Fruit fly (Drosophila melanogaster) whole organism, embryonic: ENCODE data around the gene CG3704.

Experiments
- Ada2b ChIP-seq: fragments of 200-800 bp; sonication (Bioruptor generic); IDR thresholded peaks from 2 replicates; pipeline ENCODE4 v1.3.6; 2022; ENCODE audit warnings: missing biosample characterization, missing genetic modification characterization
- Adf1 ChIP-seq: fragments of 200-800 bp; sonication (Bioruptor generic); IDR thresholded peaks from 2 replicates; pipeline ENCODE4 v1.3.6; 2022; ENCODE audit warnings: missing biosample characterization, missing genetic modification characterization
- BtbVII ChIP-seq: fragments of 200-800 bp; sonication (Bioruptor generic); optimal IDR thresholded peaks from 3 replicates; lab custom pipeline; 2017; ENCODE audit warnings: missing biosample characterization, mild to moderate bottlenecking, missing genetic modification characterization
- CG10543 ChIP-seq: fragments of 200-800 bp; sonication (Bioruptor generic); optimal IDR thresholded peaks from 3 replicates; lab custom pipeline; 2017; ENCODE audit warnings: missing biosample characterization, mild to moderate bottlenecking, missing genetic modification characterization, moderate library complexity
- CG10959 ChIP-seq: fragments of 200-800 bp; sonication (Bioruptor generic); IDR thresholded peaks from 2 replicates; pipeline ENCODE4 v1.3.6; 2022; ENCODE audit warnings: missing biosample characterization, missing genetic modification characterization
- CG11504 ChIP-seq: fragments of 200-800 bp; sonication (Bioruptor generic); optimal IDR thresholded peaks from 3 replicates; lab custom pipeline; 2019; ENCODE audit warnings: missing biosample characterization, mild to moderate bottlenecking, missing genetic modification characterization, moderate library complexity
- CG11695 ChIP-seq: fragments of 200-800 bp; sonication (Bioruptor generic); IDR thresholded peaks from 3 replicates; pipeline ENCODE4 v1.3.6; 2022; ENCODE audit warnings: missing biosample characterization, missing genetic modification characterization
- CG12155 ChIP-seq: fragments of 200-800 bp; sonication (Bioruptor generic); optimal IDR thresholded peaks from 3 replicates; lab custom pipeline; 2016; ENCODE audit warnings: missing biosample characterization, missing genetic modification characterization
- CG12659 ChIP-seq: fragments of 200-800 bp; sonication (Bioruptor generic); optimal IDR thresholded peaks from 3 replicates; lab custom pipeline; 2017; ENCODE audit warnings: mild to moderate bottlenecking, missing biosample characterization, missing genetic modification reagents, missing genetic modification characterization
- CG12942 ChIP-seq: fragments of 200-800 bp; sonication (Bioruptor generic); optimal IDR thresholded peaks from 3 replicates; lab custom pipeline; 2016; ENCODE audit warnings: missing biosample characterization, missing genetic modification characterization
- CG14014 ChIP-seq: fragments of 200-800 bp; sonication (Bioruptor generic); IDR thresholded peaks from 2 replicates; pipeline ENCODE4 v1.3.6; 2022; ENCODE audit warnings: missing biosample characterization, missing genetic modification characterization
- CG15269 ChIP-seq: fragments of 200-800 bp; sonication (Bioruptor generic); optimal IDR thresholded peaks from 2 replicates; lab custom pipeline; 2018; ENCODE audit warnings: missing biosample characterization, mild to moderate bottlenecking, missing genetic modification characterization, moderate library complexity
- CG15514 ChIP-seq: fragments of 200-800 bp; sonication (Bioruptor generic); optimal IDR thresholded peaks from 3 replicates; lab custom pipeline; 2017; ENCODE audit warnings: missing biosample characterization, missing genetic modification characterization, mild to moderate bottlenecking, moderate library complexity, missing genetic modification reagents
- CG30431 ChIP-seq: fragments of 200-800 bp; sonication (Bioruptor generic); optimal IDR thresholded peaks from 2 replicates; lab custom pipeline; 2017; ENCODE audit warnings: missing biosample characterization, missing genetic modification characterization
- CG31441 ChIP-seq: fragments of 200-800 bp; sonication (Bioruptor generic); IDR thresholded peaks from 2 replicates; pipeline ENCODE4 v1.3.6; 2022; ENCODE audit warnings: missing biosample characterization, missing genetic modification characterization
- CG3163 ChIP-seq: fragments of 200-800 bp; sonication (Bioruptor generic); optimal IDR thresholded peaks from 3 replicates; lab custom pipeline; 2016; ENCODE audit warnings: missing biosample characterization, missing genetic modification characterization
- CG3281 ChIP-seq: fragments of 200-800 bp; sonication (Bioruptor generic); optimal IDR thresholded peaks from 3 replicates; lab custom pipeline; 2017; ENCODE audit warnings: missing biosample characterization, mild to moderate bottlenecking, missing genetic modification characterization
- CG34376 ChIP-seq: fragments of 200-800 bp; sonication (Bioruptor generic); optimal IDR thresholded peaks from 2 replicates; lab custom pipeline; 2018; ENCODE audit warnings: missing biosample characterization, mild to moderate bottlenecking, missing genetic modification characterization
- CG6175 ChIP-seq: fragments of 200-800 bp; sonication (Bioruptor generic); IDR thresholded peaks from 3 replicates; pipeline ENCODE4 v1.3.6; 2022; ENCODE audit warnings: missing biosample characterization, missing genetic modification characterization
- CG7928 ChIP-seq: fragments of 200-800 bp; sonication (Bioruptor generic); optimal IDR thresholded peaks from 2 replicates; lab custom pipeline; 2017; ENCODE audit warnings: missing biosample characterization, mild to moderate bottlenecking, missing genetic modification characterization
- CG7963 ChIP-seq: fragments of 200-800 bp; sonication (Bioruptor generic); IDR thresholded peaks from 3 replicates; pipeline ENCODE4 v1.3.6; 2022; ENCODE audit warnings: missing biosample characterization, missing genetic modification characterization; ENCODE audit not compliant: partially characterized antibody
- CoRest ChIP-seq: fragments of 200-800 bp; sonication (Bioruptor generic); optimal IDR thresholded peaks from 3 replicates; lab custom pipeline; 2018; ENCODE audit warnings: missing biosample characterization, mild to moderate bottlenecking, missing genetic modification characterization, moderate library complexity
- Dek ChIP-seq: fragments of 200-800 bp; sonication (Bioruptor generic); optimal IDR thresholded peaks from 3 replicates; lab custom pipeline; 2019; ENCODE audit warnings: missing biosample characterization, mild to moderate bottlenecking, missing genetic modification characterization, moderate library complexity
- Elba2 ChIP-seq: fragments of 200-800 bp; sonication (Bioruptor generic); optimal IDR thresholded peaks from 3 replicates; lab custom pipeline; 2016; ENCODE audit warnings: missing biosample characterization, missing genetic modification characterization
- Fer3 ChIP-seq: fragments of 200-800 bp; sonication (Bioruptor generic); optimal IDR thresholded peaks from 2 replicates; lab custom pipeline; 2018; ENCODE audit warnings: missing biosample characterization, mild to moderate bottlenecking, missing genetic modification characterization, moderate library complexity
- HHEX ChIP-seq: fragments of 200-800 bp; sonication (Bioruptor generic); optimal IDR thresholded peaks from 3 replicates; lab custom pipeline; 2017; ENCODE audit warnings: missing biosample characterization, mild to moderate bottlenecking, missing genetic modification characterization, missing genetic modification reagents
- HLH4C ChIP-seq: fragments of 200-800 bp; sonication (Bioruptor generic); IDR thresholded peaks from 3 replicates; pipeline ENCODE4 v1.3.6; 2022; ENCODE audit warnings: missing biosample characterization, missing genetic modification characterization; ENCODE audit not compliant: partially characterized antibody
- Hand ChIP-seq: fragments of 200-800 bp; sonication (Bioruptor generic); optimal IDR thresholded peaks from 2 replicates; lab custom pipeline; 2017; ENCODE audit warnings: mild to moderate bottlenecking, missing biosample characterization, missing genetic modification reagents, missing genetic modification characterization
- Hmr ChIP-seq: fragments of 200-800 bp; sonication (Bioruptor generic); optimal IDR thresholded peaks from 3 replicates; lab custom pipeline; 2017; ENCODE audit warnings: mild to moderate bottlenecking, missing biosample characterization, missing genetic modification reagents, missing genetic modification characterization
- Hr3 ChIP-seq: fragments of 200-800 bp; sonication (Bioruptor generic); optimal IDR thresholded peaks from 3 replicates; lab custom pipeline; 2016; ENCODE audit warnings: missing biosample characterization, missing genetic modification characterization
- Hr39 ChIP-seq: fragments of >200 bp; optimal IDR thresholded peaks from 2 replicates; lab custom pipeline; 2017
- Pdp1 ChIP-seq, 2 experiments: fragments of 200-800 bp; sonication (Bioruptor generic); optimal IDR thresholded peaks; 3 replicates each; lab custom pipeline; 2016; ENCODE audit warnings: missing biosample characterization in 2 of 2, missing genetic modification characterization in 2 of 2, mild to moderate bottlenecking in 1 of 2, moderate library complexity in 1 of 2
- Usf ChIP-seq: fragments of 200-800 bp; sonication (Bioruptor generic); optimal IDR thresholded peaks from 2 replicates; lab custom pipeline; 2017; ENCODE audit warnings: missing genotype, missing biosample characterization, missing genetic modification characterization
- dpn ChIP-seq, 2 experiments: fragments of 200-800 bp; sonication (Bioruptor generic); optimal IDR thresholded peaks; 3 replicates each; lab custom pipeline; 2016; ENCODE audit warnings: missing biosample characterization in 2 of 2, missing genetic modification characterization in 2 of 2
- eve ChIP-seq, 2 experiments: fragments of >200 bp; optimal IDR thresholded peaks; 2 replicates each; lab custom pipeline; 2017; ENCODE audit warnings: missing biosample characterization in 2 of 2, missing genetic modification characterization in 2 of 2
- gro ChIP-seq: fragments of 200-800 bp; sonication (Bioruptor generic); optimal IDR thresholded peaks from 2 replicates; lab custom pipeline; 2016; ENCODE audit warnings: missing biosample characterization, missing genetic modification characterization
- lilli ChIP-seq: fragments of 200-800 bp; sonication (Bioruptor generic); optimal IDR thresholded peaks from 3 replicates; lab custom pipeline; 2016; ENCODE audit warnings: missing biosample characterization, missing genetic modification characterization
- lov ChIP-seq, 2 experiments: fragments of 200-800 bp in 1 of 2; fragments of >200 bp in 1 of 2; sonication (Bioruptor generic) in 1 of 2; IDR thresholded peaks in 1 of 2; optimal IDR thresholded peaks in 1 of 2; 2 replicates in 1 of 2; 3 replicates in 1 of 2; pipeline versions ENCODE4 v1.3.6 to Lab custom; 2017 to 2022; ENCODE audit warnings: missing biosample characterization in 1 of 2, missing genetic modification characterization in 1 of 2
- mam ChIP-seq: fragments of 200-800 bp; sonication (Bioruptor generic); optimal IDR thresholded peaks from 3 replicates; lab custom pipeline; 2016; ENCODE audit warnings: missing biosample characterization, missing genetic modification characterization
- pnt ChIP-seq: fragments of 200-800 bp; sonication (Bioruptor generic); optimal IDR thresholded peaks from 3 replicates; lab custom pipeline; 2016; ENCODE audit warnings: missing biosample characterization, missing genetic modification characterization
- prd ChIP-seq, 3 experiments: fragments of >200 bp in 2 of 3; fragments of 200-800 bp in 1 of 3; sonication (Bioruptor generic) in 1 of 3; optimal IDR thresholded peaks in 2 of 3; IDR thresholded peaks in 1 of 3; 2 replicates in 2 of 3; 3 replicates in 1 of 3; pipeline versions ENCODE4 v1.3.6 to Lab custom; 2017 to 2022; ENCODE audit warnings: missing biosample characterization in 1 of 3, missing genetic modification characterization in 1 of 3
- pzg ChIP-seq: fragments of 200-800 bp; sonication (Bioruptor generic); optimal IDR thresholded peaks from 3 replicates; lab custom pipeline; 2018; ENCODE audit warnings: missing biosample characterization, mild to moderate bottlenecking, missing genetic modification characterization, moderate library complexity
- shn ChIP-seq: fragments of 200-800 bp; sonication (Bioruptor generic); optimal IDR thresholded peaks from 3 replicates; lab custom pipeline; 2016; ENCODE audit warnings: missing biosample characterization, missing genetic modification characterization
- tap ChIP-seq: fragments of 200-800 bp; optimal IDR thresholded peaks from 3 replicates; lab custom pipeline; 2019; ENCODE audit warnings: missing biosample characterization, mild to moderate bottlenecking, missing genetic modification characterization, moderate library complexity
- tgo ChIP-seq: fragments of 200-800 bp; sonication (Bioruptor generic); IDR thresholded peaks from 3 replicates; pipeline ENCODE4 v1.3.6; 2022; ENCODE audit warnings: missing biosample characterization, missing genetic modification characterization
- unpg ChIP-seq: fragments of 200-800 bp; sonication (Bioruptor generic); optimal IDR thresholded peaks from 3 replicates; lab custom pipeline; 2018; ENCODE audit warnings: missing biosample characterization, mild to moderate bottlenecking, missing genetic modification characterization, moderate library complexity
- usp ChIP-seq: fragments of >200 bp; optimal IDR thresholded peaks from 2 replicates; lab custom pipeline; 2017; ENCODE audit warnings: missing biosample characterization, missing genetic modification characterization

Gene CG3704

DNA sequence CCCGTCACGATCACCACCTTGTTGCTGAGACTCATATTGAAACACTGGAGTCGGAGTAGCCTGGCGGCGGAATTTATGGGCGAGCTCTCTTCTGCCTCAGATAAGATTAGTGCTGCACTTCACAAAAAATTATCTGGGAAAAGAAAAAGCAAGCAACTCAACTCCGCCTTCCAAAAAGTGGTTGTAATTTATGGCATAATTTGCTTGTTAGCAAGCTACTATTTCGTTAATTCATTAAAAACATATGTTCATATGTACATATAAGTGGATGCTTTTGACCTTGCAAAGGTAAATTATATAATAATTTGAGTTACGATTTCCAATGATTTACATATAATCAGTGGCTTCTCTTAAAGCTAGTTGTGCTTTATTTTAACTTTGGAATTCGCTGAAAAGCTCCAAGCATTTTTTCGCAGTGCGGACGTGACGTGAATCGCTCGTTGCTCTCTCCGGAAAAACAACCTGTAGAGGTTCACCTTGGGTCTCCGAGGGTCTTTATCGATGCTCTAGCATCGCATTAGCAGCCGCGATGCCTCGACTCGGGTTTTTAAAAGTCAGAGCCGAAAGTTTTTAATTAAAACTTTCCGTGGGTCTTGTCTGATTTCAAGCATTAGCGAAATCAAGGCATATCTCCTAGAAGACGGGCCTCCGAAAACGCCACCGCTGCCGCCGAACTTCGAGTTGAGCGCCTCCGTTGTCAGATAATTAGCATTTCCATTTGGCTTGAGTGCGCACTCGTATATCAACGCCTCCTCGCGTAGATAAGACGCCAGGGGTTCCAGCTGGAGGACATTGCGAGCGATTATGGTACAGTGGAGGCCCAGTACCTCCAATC, 7.1 kb upstream of the CG3704 start, which contains the start of gene CG3699 (continued):
- TF ChIP-seq CG15514 = peak; percentile 29
- peak; percentile 44 for TF ChIP-seq unpg
- TF ChIP-seq CG31441 (GFP tag; lab: Robert Waterston, UW) = 0 out of 2 replicates have a peak, but pooled peaks have one; percentile 15
- TF ChIP-seq CG10959 (GFP tag; lab: Robert Waterston, UW) = no peak
- TF ChIP-seq CG7963 (GFP tag; lab: Robert Waterston, UW) = no peak
- TF ChIP-seq gro (GFP tag; lab: Kevin White, UChicago) = peak; percentile 20
- no peak for TF ChIP-seq CG7928 (GFP tag; lab: Kevin White, UChicago)
- no peak for TF ChIP-seq Usf (GFP tag; lab: Kevin White, UChicago)
- TF ChIP-seq CG34376 (GFP tag; lab: Kevin White, UChicago) = peak; percentile 29
- TF ChIP-seq prd (optimal IDR thresholded peaks at IDR 0.05; lab: Kevin White, UChicago) = no peak
- TF ChIP-seq prd (GFP tag; IDR thresholded peaks at IDR 0.05; lab: Robert Waterston, UW) = 0 out of 3 replicates have a peak, but pooled peaks have one; percentile 33
- TF ChIP-seq eve (GFP tag; optimal IDR thresholded peaks at IDR 0.05; lab: Kevin White, UChicago) = no peak
- TF ChIP-seq shn (GFP tag; lab: Kevin White, UChicago) = no peak
- TF ChIP-seq HLH4C (GFP tag; lab: Robert Waterston, UW) = no peak
- TF ChIP-seq CG15269 (tag; lab: Kevin White, UChicago) = peak; percentile 67
- peak; percentile 28 for TF ChIP-seq Hr3 (GFP tag; lab: Kevin White, UChicago)
- TF ChIP-seq BtbVII (GFP tag; lab: Kevin White, UChicago) = peak; percentile 56
- TF ChIP-seq CG12659 (GFP tag; lab: Kevin White, UChicago) = peak; percentile 53
- TF ChIP-seq lilli (GFP tag; lab: Kevin White, UChicago) = peak; percentile 66
- peak; percentile 25 for TF ChIP-seq HHEX (GFP tag; lab: Kevin White, UChicago)
- peak; percentile 64 for TF ChIP-seq CG3281 (GFP tag; lab: Kevin White, UChicago)
- peak; percentile 27 for TF ChIP-seq Hand (GFP tag; lab: Kevin White, UChicago)
- peak; percentile 66 for TF ChIP-seq CG11504 (tag; lab: Kevin White, UChicago)
- no peak for TF ChIP-seq Elba2 (GFP tag; lab: Kevin White, UChicago)
- peak; percentile 56 for TF ChIP-seq Hmr (GFP tag; lab: Kevin White, UChicago)
- peak; percentile 20 to 76 for TF ChIP-seq Pdp1 (GFP tag; optimal IDR thresholded peaks at IDR 0.05; lab: Kevin White, UChicago)
- TF ChIP-seq CG6175 = 0 out of 3 replicates have a peak, but pooled peaks have one; percentile 10
- TF ChIP-seq CG14014 (GFP tag; lab: Robert Waterston, UW) = peak; percentile 46; the same call in 1 of the 2 replicates
- TF ChIP-seq Hr39 (lab: Kevin White, UChicago) = no peak
- TF ChIP-seq mam (GFP tag; lab: Kevin White, UChicago) = peak; percentile 35
- TF ChIP-seq lov (optimal IDR thresholded peaks at IDR 0.05; lab: Kevin White, UChicago) = no peak
- no peak for TF ChIP-seq lov (GFP tag; IDR thresholded peaks at IDR 0.05; lab: Robert Waterston, UW)
- TF ChIP-seq Dek = peak; percentile 7
- peak; percentile 30 to 33 for TF ChIP-seq dpn (GFP tag; optimal IDR thresholded peaks at IDR 0.05; lab: Kevin White, UChicago)
- peak; percentile 9; the same call in 1 of the 2 replicates for TF ChIP-seq Adf1 (GFP tag; lab: Robert Waterston, UW)
- TF ChIP-seq pnt (GFP tag; lab: Kevin White, UChicago) = peak; percentile 16
- TF ChIP-seq CG3163 (GFP tag; lab: Kevin White, UChicago) = no peak
- TF ChIP-seq usp (GFP tag; lab: Kevin White, UChicago) = no peak
- TF ChIP-seq CG30431 (GFP tag; lab: Kevin White, UChicago) = no peak
- TF ChIP-seq CoRest (tag; lab: Kevin White, UChicago) = peak; percentile 69
- TF ChIP-seq Ada2b (GFP tag; lab: Robert Waterston, UW) = no peak
- no peak for TF ChIP-seq pzg
- TF ChIP-seq CG12942 (GFP tag; lab: Kevin White, UChicago) = no peak
- TF ChIP-seq tgo = 0 out of 3 replicates have a peak, but pooled peaks have one; percentile 21
- TF ChIP-seq CG12155 = peak; percentile 35
- peak; percentile 44 for TF ChIP-seq CG10543 (GFP tag; lab: Kevin White, UChicago)
- peak; percentile 44; the same call in 1 of the 3 replicates for TF ChIP-seq CG11695 (GFP tag; lab: Robert Waterston, UW)
- TF ChIP-seq Fer3 (tag; lab: Kevin White, UChicago) = peak; percentile 42
- TF ChIP-seq tap (tag; lab: Kevin White, UChicago) = no peak
